Fruit fly (Drosophila melanogaster) whole organism, pupa: ENCODE results near the gene CG9265.

Experiments
- CG14655 ChIP-seq: fragments of 200-800 bp; sonication (Bioruptor generic); optimal IDR thresholded peaks from 3 replicates; lab custom pipeline; 2017; ENCODE audit warnings: mild to moderate bottlenecking, missing biosample characterization, missing genetic modification reagents, missing genetic modification characterization
- CG17806 ChIP-seq: fragments of 200-800 bp; sonication (Bioruptor generic); optimal IDR thresholded peaks from 2 replicates; lab custom pipeline; 2018; ENCODE audit warnings: missing biosample characterization, mild to moderate bottlenecking, missing genetic modification characterization, moderate library complexity
- CG4496 ChIP-seq: fragments of 200-800 bp; sonication (Bioruptor generic); IDR thresholded peaks from 3 replicates; pipeline ENCODE4 v1.3.6; 2022; ENCODE audit warnings: missing biosample characterization, missing genetic modification characterization
- CG9948 ChIP-seq: fragments of 200-800 bp; sonication (Bioruptor generic); optimal IDR thresholded peaks from 2 replicates; lab custom pipeline; 2018; ENCODE audit warnings: missing biosample characterization, mild to moderate bottlenecking, missing genetic modification characterization, moderate library complexity
- D1 ChIP-seq: fragments of 200-800 bp; sonication (Bioruptor generic); optimal IDR thresholded peaks from 2 replicates; lab custom pipeline; 2018; ENCODE audit warnings: missing biosample characterization, mild to moderate bottlenecking, missing genetic modification characterization, moderate library complexity
- EcR ChIP-seq: fragments of 200-800 bp; sonication (Bioruptor generic); optimal IDR thresholded peaks from 3 replicates; lab custom pipeline; 2019; ENCODE audit warnings: missing biosample characterization, missing genetic modification characterization, mild to moderate bottlenecking, moderate library complexity, missing genetic modification reagents
- Pif1A ChIP-seq: fragments of 200-800 bp; sonication (Bioruptor generic); optimal IDR thresholded peaks from 3 replicates; lab custom pipeline; 2016; ENCODE audit warnings: missing biosample characterization, missing genetic modification characterization
- fd96Ca ChIP-seq: fragments of 200-800 bp; sonication (Bioruptor generic); IDR thresholded peaks from 3 replicates; pipeline ENCODE4 v1.3.6; 2022; ENCODE audit warnings: missing biosample characterization, missing genetic modification characterization
- rn ChIP-seq: fragments of 200-800 bp; sonication (Bioruptor generic); IDR thresholded peaks from 2 replicates; pipeline ENCODE4 v1.3.6; 2022; ENCODE audit warnings: missing biosample characterization, missing genetic modification characterization

DNA sequence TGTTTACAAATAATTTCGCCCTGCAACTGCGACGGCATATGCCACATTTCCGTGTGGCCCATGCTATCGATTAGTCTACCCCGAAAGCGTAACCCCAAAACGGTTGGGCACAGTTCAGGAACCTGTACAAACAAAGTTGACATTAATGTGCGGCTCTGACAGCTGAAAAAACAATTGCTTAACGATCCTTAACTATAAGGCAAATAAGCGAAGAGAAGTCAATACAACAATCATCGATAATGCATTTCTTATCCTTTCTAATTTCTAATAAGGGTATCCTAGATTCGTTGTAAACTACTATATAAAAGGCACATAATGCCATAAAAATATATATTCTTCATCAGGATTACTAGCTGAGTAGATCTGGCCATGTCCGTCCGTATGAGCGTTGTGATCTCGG, 40.5 kb upstream of the CG9265 start:
- no peak for TF ChIP-seq CG17806 (tag; lab: Kevin White, UChicago)
- no peak for TF ChIP-seq EcR (GFP tag; lab: Kevin White, UChicago)
- no peak for TF ChIP-seq fd96Ca (GFP tag; lab: Robert Waterston, UW)
- no peak; the same call in 2 of the 3 replicates for TF ChIP-seq CG4496
- no peak for TF ChIP-seq rn (GFP tag; lab: Robert Waterston, UW)
- TF ChIP-seq D1 (tag; lab: Kevin White, UChicago): no peak
- no peak for TF ChIP-seq CG9948 (tag; lab: Kevin White, UChicago)
- TF ChIP-seq Pif1A: no peak
- no peak for TF ChIP-seq CG14655 (GFP tag; lab: Kevin White, UChicago)
